Fruit fly (Drosophila melanogaster): ENCODE measurements around the gene Or1a.

Or1a gene

DNA sequence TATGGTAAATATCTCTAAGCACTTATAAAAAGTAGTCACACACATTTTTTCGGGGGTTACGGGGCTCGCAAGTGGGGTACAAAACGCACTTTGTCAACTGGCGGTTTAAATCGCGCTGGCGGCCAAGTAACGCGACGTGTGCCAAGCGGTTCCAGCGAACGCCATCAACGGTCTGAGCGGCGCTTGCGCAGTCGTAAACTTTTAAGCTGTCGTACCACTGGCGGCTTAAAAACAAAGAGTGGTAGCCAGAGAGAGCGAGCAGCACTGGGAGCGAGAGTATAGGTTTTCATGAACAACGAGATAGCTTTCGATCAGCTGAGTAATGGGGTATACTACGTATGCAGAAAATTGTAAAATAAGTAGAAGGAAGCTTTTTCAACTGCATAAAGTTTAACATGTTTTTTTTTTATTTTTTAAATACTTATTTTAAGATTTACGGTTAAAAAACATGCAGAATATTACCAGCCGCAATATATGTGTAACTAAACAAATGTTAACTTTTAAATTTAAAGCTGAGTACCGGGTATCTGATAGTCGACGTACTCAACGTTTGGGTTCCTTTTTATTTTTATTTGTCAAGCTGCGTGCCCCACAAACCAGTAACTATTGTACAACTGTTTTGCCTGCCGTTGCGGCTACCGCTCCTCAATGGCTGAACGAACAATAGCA lies 19.8 kb downstream of the Or1a start:
- peak; percentile 47 for TF ChIP-seq CG10631 (GFP tag; optimal IDR thresholded peaks at IDR 0.05)
- TF ChIP-seq net (GFP tag; optimal IDR thresholded peaks at IDR 0.05) = peak; percentile 58
- TF ChIP-seq CG4318 (GFP tag; optimal IDR thresholded peaks at IDR 0.05) = peak; percentile 42
- TF ChIP-seq CG11902 (GFP tag; optimal IDR thresholded peaks at IDR 0.05) = no peak
- peak; percentile 57 for TF ChIP-seq pdm3 (GFP tag; optimal IDR thresholded peaks at IDR 0.05)
- TF ChIP-seq ss (GFP tag; optimal IDR thresholded peaks at IDR 0.05) = peak; percentile 48 to 70
- TF ChIP-seq CG8319 (GFP tag; optimal IDR thresholded peaks at IDR 0.05) = peak; percentile 22
- peak; percentile 40 for TF ChIP-seq svp (GFP tag)
- TF ChIP-seq topi (GFP tag; optimal IDR thresholded peaks at IDR 0.05) = no peak
- peak; percentile 80 for TF ChIP-seq CG8119 (GFP tag; IDR thresholded peaks at IDR 0.05)
- no peak for TF ChIP-seq Blimp-1 (GFP tag; optimal IDR thresholded peaks at IDR 0.05)
- no peak for TF ChIP-seq fd85E (GFP tag; optimal IDR thresholded peaks at IDR 0.05)
- TF ChIP-seq achi (GFP tag; optimal IDR thresholded peaks at IDR 0.05) = peak; percentile 62
- peak; percentile 42 for TF ChIP-seq spab (GFP tag; optimal IDR thresholded peaks at IDR 0.05)
- no peak for TF ChIP-seq Met (GFP tag; optimal IDR thresholded peaks at IDR 0.05)
- TF ChIP-seq CG11762 (GFP tag; optimal IDR thresholded peaks at IDR 0.05; ENCODE audit: insufficient read depth) = no peak
- TF ChIP-seq CG6808 (GFP tag; optimal IDR thresholded peaks at IDR 0.05) = peak; percentile 49
- TF ChIP-seq vri (GFP tag; optimal IDR thresholded peaks at IDR 0.05) = no peak
- no peak for TF ChIP-seq CG6854 (GFP tag; optimal IDR thresholded peaks at IDR 0.05)
- peak; percentile 29 for TF ChIP-seq Eip75B (GFP tag; optimal IDR thresholded peaks at IDR 0.05)
- peak; percentile 34 for TF ChIP-seq dsx (GFP tag; optimal IDR thresholded peaks at IDR 0.05; ENCODE audit: poor library complexity, severe bottlenecking)
- peak; percentile 2 for TF ChIP-seq Smox (GFP tag; optimal IDR thresholded peaks at IDR 0.05)
- no peak for TF ChIP-seq Gug (GFP tag; IDR thresholded peaks at IDR 0.05)
- peak; percentile 10 for TF ChIP-seq dac (GFP tag; optimal IDR thresholded peaks at IDR 0.05)
- peak; percentile 23; the same call in 1 of the 3 replicates for TF ChIP-seq CG6163 (GFP tag; IDR thresholded peaks at IDR 0.05)
- TF ChIP-seq CG11294 (GFP tag; IDR thresholded peaks at IDR 0.05) = no peak
- no peak for TF ChIP-seq esn (GFP tag; optimal IDR thresholded peaks at IDR 0.05)
- peak; percentile 41 for TF ChIP-seq CG3032 (tag; optimal IDR thresholded peaks at IDR 0.05)
- TF ChIP-seq CG34406 (GFP tag; optimal IDR thresholded peaks at IDR 0.05) = peak; percentile 44
- TF ChIP-seq acj6 (GFP tag; optimal IDR thresholded peaks at IDR 0.05) = peak; percentile 54
- TF ChIP-seq Lpt (GFP tag; optimal IDR thresholded peaks at IDR 0.05) = peak; percentile 64
- no peak for TF ChIP-seq Sox14 (GFP tag; optimal IDR thresholded peaks at IDR 0.05)
- TF ChIP-seq CG10669 (GFP tag; optimal IDR thresholded peaks at IDR 0.05) = peak; percentile 52
- TF ChIP-seq Ets96B (tag; optimal IDR thresholded peaks at IDR 0.05) = peak; percentile 50
- TF ChIP-seq fd59A (GFP tag; optimal IDR thresholded peaks at IDR 0.05) = peak; percentile 24
- TF ChIP-seq CG32006 (GFP tag; optimal IDR thresholded peaks at IDR 0.05) = peak; percentile 74
- TF ChIP-seq CG15336 (GFP tag; IDR thresholded peaks at IDR 0.05) = peak; percentile 80
- no peak for TF ChIP-seq cyc (GFP tag; optimal IDR thresholded peaks at IDR 0.05)
- TF ChIP-seq OdsH (GFP tag; optimal IDR thresholded peaks at IDR 0.05) = peak; percentile 58
- TF ChIP-seq Sox15 (GFP tag; optimal IDR thresholded peaks at IDR 0.05) = no peak
- TF ChIP-seq CG31627 (GFP tag; optimal IDR thresholded peaks at IDR 0.05) = no peak
- TF ChIP-seq Sox102F (GFP tag; optimal IDR thresholded peaks at IDR 0.05) = no peak
- TF ChIP-seq Ets21C (GFP tag; optimal IDR thresholded peaks at IDR 0.05) = no peak
- TF ChIP-seq CG9139 (GFP tag; optimal IDR thresholded peaks at IDR 0.05) = peak; percentile 1
- no peak for TF ChIP-seq Eip93F (GFP tag; optimal IDR thresholded peaks at IDR 0.05)
- no peak for TF ChIP-seq eg (GFP tag; IDR thresholded peaks at IDR 0.05)
- peak; percentile 44 for TF ChIP-seq CG6792 (GFP tag; optimal IDR thresholded peaks at IDR 0.05)
- TF ChIP-seq CG7368 (GFP tag; optimal IDR thresholded peaks at IDR 0.05) = peak; percentile 37
- TF ChIP-seq Hr4 (GFP tag; optimal IDR thresholded peaks at IDR 0.05) = peak; percentile 65
- no peak for TF ChIP-seq Hr38 (GFP tag; optimal IDR thresholded peaks at IDR 0.05)
- no peak for TF ChIP-seq CG16779 (tag; optimal IDR thresholded peaks at IDR 0.05)
